Worm (Caenorhabditis elegans) whole organism, L1 larva: ENCODE results near the gene nrde-4.

Experiments used
- F16B12.6 ChIP-seq: fragments of 150-350 bp; optimal IDR thresholded peaks from 2 replicates; lab custom pipeline; 2014; ENCODE audit warnings: missing biosample characterization, missing genetic modification characterization
- ceh-8 ChIP-seq: fragments of 200-800 bp; sonication (Bioruptor generic); optimal IDR thresholded peaks from 2 replicates; lab custom pipeline; 2018; ENCODE audit warnings: mild to moderate bottlenecking, missing genetic modification characterization, moderate library complexity, missing compliant biosample characterization
- ces-1 ChIP-seq: fragments of 150-350 bp; optimal IDR thresholded peaks from 2 replicates; lab custom pipeline; 2014; ENCODE audit warnings: missing biosample characterization, missing genetic modification reagents, missing genetic modification characterization
- elt-3 ChIP-seq, 6 experiments: fragments of 150-350 bp in 1 of 6; sonication (generic microtip); optimal IDR thresholded peaks; 2 replicates each; lab custom pipeline; 2017 to 2018; ENCODE audit warnings: missing biosample characterization in 6 of 6, missing genetic modification characterization in 6 of 6, inconsistent platforms in 1 of 6
- nhr-11 ChIP-seq: fragments of 150-350 bp; optimal IDR thresholded peaks from 2 replicates; lab custom pipeline; 2014; ENCODE audit warnings: missing biosample characterization, missing genetic modification characterization
- nhr-28 ChIP-seq: fragments of 150-350 bp; optimal IDR thresholded peaks from 2 replicates; lab custom pipeline; 2014; ENCODE audit warnings: missing biosample characterization, missing genetic modification characterization
- nhr-76 ChIP-seq: sonication (generic microtip); optimal IDR thresholded peaks from 2 replicates; lab custom pipeline; 2017; ENCODE audit warnings: missing biosample characterization, missing genetic modification characterization
- nhr-77 ChIP-seq: fragments of 150-350 bp; optimal IDR thresholded peaks from 2 replicates; lab custom pipeline; 2014; ENCODE audit warnings: missing biosample characterization, missing genetic modification characterization
- pag-3 ChIP-seq: sonication (generic microtip); optimal IDR thresholded peaks from 2 replicates; lab custom pipeline; 2017; ENCODE audit warnings: missing genetic modification characterization, mild to moderate bottlenecking, missing compliant biosample characterization, antibody characterized with exemption, borderline replicate concordance; ENCODE audit not compliant: insufficient read depth
- rnt-1 ChIP-seq: sonication (generic microtip); optimal IDR thresholded peaks from 2 replicates; lab custom pipeline; 2016; ENCODE audit warnings: mild to moderate bottlenecking, missing genetic modification characterization, moderate library complexity, missing compliant biosample characterization
- sup-37 ChIP-seq: fragments of 200-800 bp; sonication (Bioruptor generic); optimal IDR thresholded peaks from 2 replicates; lab custom pipeline; 2018; ENCODE audit warnings: mild to moderate bottlenecking, missing genetic modification characterization, missing compliant biosample characterization
- unc-62 ChIP-seq: fragments of 150-350 bp; optimal IDR thresholded peaks from 2 replicates; lab custom pipeline; 2014; ENCODE audit warnings: missing biosample characterization, missing genetic modification reagents, missing genetic modification characterization

- TF ChIP-seq F16B12.6 (tag; lab: Kevin White, UChicago), result no peak
- no peak for TF ChIP-seq elt-3 (tag; optimal IDR thresholded peaks at IDR 0.05; lab: Kevin White, UChicago)
- no peak for TF ChIP-seq nhr-11 (tag; lab: Kevin White, UChicago)
- no peak for TF ChIP-seq rnt-1
- TF ChIP-seq sup-37, result no peak
- TF ChIP-seq pag-3, result no peak
- TF ChIP-seq unc-62 (GFP tag; lab: Kevin White, UChicago), result no peak
- no peak for TF ChIP-seq ceh-8 (GFP tag; lab: Kevin White, UChicago)
- no peak for TF ChIP-seq nhr-77
- TF ChIP-seq ces-1 (GFP tag; lab: Kevin White, UChicago), result no peak
- TF ChIP-seq nhr-28 (tag; lab: Kevin White, UChicago), result no peak
- no peak for TF ChIP-seq nhr-76 (tag; lab: Kevin White, UChicago)
These were observed 42.7 kb downstream of the nrde-4 start for ce11 chrIV:7611396-7611795.
